Fruit fly (Drosophila melanogaster) whole organism, embryonic: ENCODE data around the gene SmydA-9.

Experiments
- BtbVII ChIP-seq: fragments of 200-800 bp; sonication (Bioruptor generic); optimal IDR thresholded peaks from 3 replicates; lab custom pipeline; 2017; ENCODE audit warnings: missing biosample characterization, mild to moderate bottlenecking, missing genetic modification characterization
- CG10147 ChIP-seq: fragments of 200-800 bp; sonication (Bioruptor generic); optimal IDR thresholded peaks from 2 replicates; lab custom pipeline; 2019; ENCODE audit warnings: missing biosample characterization, mild to moderate bottlenecking, missing genetic modification characterization, moderate library complexity
- CG11560 ChIP-seq: fragments of 200-800 bp; sonication (Bioruptor generic); IDR thresholded peaks from 3 replicates; pipeline ENCODE4 v1.3.6; 2022; ENCODE audit warnings: missing biosample characterization, missing genetic modification characterization
- CG12659 ChIP-seq: fragments of 200-800 bp; sonication (Bioruptor generic); optimal IDR thresholded peaks from 3 replicates; lab custom pipeline; 2017; ENCODE audit warnings: mild to moderate bottlenecking, missing biosample characterization, missing genetic modification reagents, missing genetic modification characterization
- CG13287 ChIP-seq: fragments of 200-800 bp; sonication (Bioruptor generic); IDR thresholded peaks from 2 replicates; pipeline ENCODE4 v1.3.6; 2022; ENCODE audit warnings: missing biosample characterization, missing genetic modification characterization; ENCODE audit not compliant: partially characterized antibody
- CG14050 ChIP-seq: fragments of 200-800 bp; sonication (Bioruptor generic); IDR thresholded peaks from 3 replicates; pipeline ENCODE4 v1.3.6; 2022; ENCODE audit warnings: missing biosample characterization, missing genetic modification characterization
- CG14965 ChIP-seq: fragments of 200-800 bp; sonication (Bioruptor generic); optimal IDR thresholded peaks from 2 replicates; lab custom pipeline; 2016; ENCODE audit warnings: missing biosample characterization, missing genetic modification characterization, borderline replicate concordance
- CG15514 ChIP-seq: fragments of 200-800 bp; sonication (Bioruptor generic); optimal IDR thresholded peaks from 3 replicates; lab custom pipeline; 2017; ENCODE audit warnings: missing biosample characterization, missing genetic modification characterization, mild to moderate bottlenecking, moderate library complexity, missing genetic modification reagents
- CG17568 ChIP-seq: fragments of 200-800 bp; sonication (Bioruptor generic); optimal IDR thresholded peaks from 2 replicates; lab custom pipeline; 2018; ENCODE audit warnings: missing biosample characterization, mild to moderate bottlenecking, missing genetic modification characterization, moderate library complexity
- CG1792 ChIP-seq: fragments of 200-800 bp; sonication (Bioruptor generic); optimal IDR thresholded peaks from 2 replicates; lab custom pipeline; 2016; ENCODE audit warnings: missing biosample characterization, missing genetic modification characterization
- CG2116 ChIP-seq: fragments of 200-800 bp; sonication (Bioruptor generic); optimal IDR thresholded peaks from 3 replicates; lab custom pipeline; 2018; ENCODE audit warnings: missing biosample characterization, mild to moderate bottlenecking, missing genetic modification characterization
- CG2120 ChIP-seq: fragments of 200-800 bp; sonication (Bioruptor generic); optimal IDR thresholded peaks from 3 replicates; lab custom pipeline; 2016; ENCODE audit warnings: missing biosample characterization, missing genetic modification characterization
- CG31224 ChIP-seq: fragments of 200-800 bp; sonication (Bioruptor generic); IDR thresholded peaks from 2 replicates; pipeline ENCODE4 v1.3.6; 2022; ENCODE audit warnings: missing biosample characterization, missing genetic modification characterization
- CG3163 ChIP-seq: fragments of 200-800 bp; sonication (Bioruptor generic); optimal IDR thresholded peaks from 3 replicates; lab custom pipeline; 2016; ENCODE audit warnings: missing biosample characterization, missing genetic modification characterization
- CG32767 ChIP-seq: fragments of 200-800 bp; sonication (Bioruptor generic); IDR thresholded peaks from 2 replicates; pipeline ENCODE4 v1.3.6; 2022; ENCODE audit warnings: missing biosample characterization, missing genetic modification characterization
- CG3407 ChIP-seq: fragments of 200-800 bp; sonication (Bioruptor generic); optimal IDR thresholded peaks from 2 replicates; lab custom pipeline; 2018; ENCODE audit warnings: missing biosample characterization, mild to moderate bottlenecking, missing genetic modification characterization
- CG34224 ChIP-seq: fragments of 200-800 bp; sonication (Bioruptor generic); IDR thresholded peaks from 3 replicates; pipeline ENCODE4 v1.3.6; 2022; ENCODE audit warnings: missing biosample characterization, missing genetic modification characterization; ENCODE audit not compliant: partially characterized antibody
- CG34376 ChIP-seq: fragments of 200-800 bp; sonication (Bioruptor generic); optimal IDR thresholded peaks from 2 replicates; lab custom pipeline; 2018; ENCODE audit warnings: missing biosample characterization, mild to moderate bottlenecking, missing genetic modification characterization
- CG3726 ChIP-seq: fragments of 200-800 bp; sonication (Bioruptor generic); IDR thresholded peaks from 3 replicates; pipeline ENCODE4, ENCODE4 v1.3.6; 2022; ENCODE audit warnings: missing biosample characterization, missing genetic modification characterization
- CG4730 ChIP-seq: fragments of 200-800 bp; sonication (Bioruptor generic); IDR thresholded peaks from 2 replicates; pipeline ENCODE4 v1.3.6; 2022; ENCODE audit warnings: missing biosample characterization, missing genetic modification characterization
- CG6791 ChIP-seq: fragments of 200-800 bp; sonication (Bioruptor generic); IDR thresholded peaks from 3 replicates; pipeline ENCODE4 v1.3.6; 2022; ENCODE audit warnings: missing biosample characterization, missing genetic modification characterization; ENCODE audit not compliant: partially characterized antibody
- CG6813 ChIP-seq: fragments of 200-800 bp; sonication (Bioruptor generic); optimal IDR thresholded peaks from 2 replicates; lab custom pipeline; 2017; ENCODE audit warnings: missing biosample characterization, missing genetic modification characterization, mild to moderate bottlenecking, moderate library complexity, missing genetic modification reagents
- CG8359 ChIP-seq: fragments of 200-800 bp; sonication (Bioruptor generic); optimal IDR thresholded peaks from 2 replicates; lab custom pipeline; 2017; ENCODE audit warnings: missing biosample characterization, mild to moderate bottlenecking, missing genetic modification characterization, borderline replicate concordance
- CG9215 ChIP-seq: fragments of 200-800 bp; sonication (Bioruptor generic); IDR thresholded peaks from 2 replicates; pipeline ENCODE4 v1.3.6; 2022; ENCODE audit warnings: missing biosample characterization, missing genetic modification characterization
- Chrac-16 ChIP-seq: fragments of 200-800 bp; sonication (Bioruptor generic); optimal IDR thresholded peaks from 3 replicates; lab custom pipeline; 2016; ENCODE audit warnings: missing biosample characterization, missing genetic modification characterization
- Doc2 ChIP-seq: fragments of 200-800 bp; sonication (Bioruptor generic); IDR thresholded peaks from 2 replicates; pipeline ENCODE4 v1.3.6; 2022; ENCODE audit warnings: missing biosample characterization, missing genetic modification characterization
- Drgx ChIP-seq: fragments of 200-800 bp; sonication (Bioruptor generic); IDR thresholded peaks from 2 replicates; pipeline ENCODE4 v1.3.6; 2022; ENCODE audit warnings: missing biosample characterization, missing genetic modification characterization
- Ets97D ChIP-seq: fragments of 200-800 bp; sonication (Bioruptor generic); optimal IDR thresholded peaks from 3 replicates; lab custom pipeline; 2016; ENCODE audit warnings: missing biosample characterization, missing genetic modification characterization
- HLH3B ChIP-seq: fragments of 200-800 bp; sonication (Bioruptor generic); IDR thresholded peaks from 2 replicates; pipeline ENCODE4 v1.3.6; 2022; ENCODE audit warnings: missing biosample characterization, missing genetic modification characterization
- HmgD ChIP-seq: fragments of 200-800 bp; sonication (Bioruptor generic); optimal IDR thresholded peaks from 3 replicates; lab custom pipeline; 2016; ENCODE audit warnings: missing biosample characterization, missing genetic modification characterization
- Nf-YA ChIP-seq: fragments of 200-800 bp; sonication (Bioruptor generic); IDR thresholded peaks from 2 replicates; pipeline ENCODE4 v1.3.6; 2022; ENCODE audit warnings: missing biosample characterization, missing genetic modification characterization
- Optix ChIP-seq: fragments of 200-800 bp; sonication (Bioruptor generic); IDR thresholded peaks from 3 replicates; pipeline ENCODE4 v1.3.6; 2022; ENCODE audit warnings: missing biosample characterization, missing genetic modification characterization
- Pdp1 ChIP-seq, 2 experiments: fragments of 200-800 bp; sonication (Bioruptor generic); optimal IDR thresholded peaks; 3 replicates each; lab custom pipeline; 2016; ENCODE audit warnings: missing biosample characterization in 2 of 2, missing genetic modification characterization in 2 of 2, mild to moderate bottlenecking in 1 of 2, moderate library complexity in 1 of 2
- Six4 ChIP-seq: fragments of 200-800 bp; sonication (Bioruptor generic); optimal IDR thresholded peaks from 2 replicates; lab custom pipeline; 2016; ENCODE audit warnings: missing biosample characterization, missing genetic modification characterization
- aop ChIP-seq: fragments of 200-800 bp; sonication (Bioruptor generic); IDR thresholded peaks from 2 replicates; pipeline ENCODE4 v1.3.6; 2022; ENCODE audit warnings: missing biosample characterization, missing genetic modification characterization
- ase ChIP-seq: fragments of 200-800 bp; sonication (Bioruptor generic); IDR thresholded peaks from 3 replicates; pipeline ENCODE4 v1.3.6; 2022; ENCODE audit warnings: missing biosample characterization, missing genetic modification characterization
- bsh ChIP-seq, 2 experiments: fragments of 200-800 bp; sonication (Bioruptor generic); optimal IDR thresholded peaks; 2 replicates each; lab custom pipeline; 2017 to 2018; ENCODE audit warnings: mild to moderate bottlenecking in 2 of 2, missing biosample characterization in 2 of 2, missing genetic modification characterization in 2 of 2, moderate library complexity in 1 of 2
- cato ChIP-seq: fragments of 200-800 bp; sonication (Bioruptor generic); optimal IDR thresholded peaks from 2 replicates; lab custom pipeline; 2016; ENCODE audit warnings: missing biosample characterization, missing genetic modification characterization, borderline replicate concordance
- caup ChIP-seq: fragments of 200-800 bp; sonication (Bioruptor generic); optimal IDR thresholded peaks from 3 replicates; lab custom pipeline; 2017; ENCODE audit warnings: missing biosample characterization, mild to moderate bottlenecking, missing genetic modification characterization, moderate library complexity; ENCODE audit not compliant: severe bottlenecking
- esg ChIP-seq: fragments of 200-800 bp; sonication (Bioruptor generic); conservative IDR thresholded peaks from 2 replicates; pipeline ENCODE4 v1.3.6; 2022; ENCODE audit warnings: missing biosample characterization, missing genetic modification characterization
- fd64A ChIP-seq: fragments of 200-800 bp; sonication (Bioruptor generic); optimal IDR thresholded peaks from 3 replicates; lab custom pipeline; 2018; ENCODE audit warnings: missing biosample characterization, mild to moderate bottlenecking, missing genetic modification characterization
- ken ChIP-seq: fragments of 200-800 bp; sonication (Bioruptor generic); IDR thresholded peaks from 3 replicates; pipeline ENCODE4 v1.3.6; 2022; ENCODE audit warnings: missing biosample characterization, missing genetic modification characterization
- odd ChIP-seq: fragments of 200-800 bp; sonication (Bioruptor generic); optimal IDR thresholded peaks from 2 replicates; lab custom pipeline; 2017; ENCODE audit warnings: missing biosample characterization, mild to moderate bottlenecking, missing genetic modification characterization
- pnt ChIP-seq: fragments of 200-800 bp; sonication (Bioruptor generic); optimal IDR thresholded peaks from 3 replicates; lab custom pipeline; 2016; ENCODE audit warnings: missing biosample characterization, missing genetic modification characterization
- sc ChIP-seq, 3 experiments: fragments of >200 bp in 2 of 3; fragments of 200-800 bp in 1 of 3; sonication (Bioruptor generic) in 1 of 3; optimal IDR thresholded peaks; 2 replicates in 2 of 3; 3 replicates in 1 of 3; lab custom pipeline; 2017; ENCODE audit warnings: mild to moderate bottlenecking in 1 of 3, missing biosample characterization in 1 of 3, missing genetic modification characterization in 1 of 3, missing genetic modification reagents in 1 of 3
- slbo ChIP-seq: fragments of 200-800 bp; sonication (Bioruptor generic); IDR thresholded peaks from 2 replicates; pipeline ENCODE4 v1.3.6; 2022; ENCODE audit warnings: missing biosample characterization, missing genetic modification characterization
- ttk ChIP-seq: fragments of 200-800 bp; sonication (Bioruptor generic); IDR thresholded peaks from 2 replicates; pipeline ENCODE4 v2.1.2; 2022; ENCODE audit warnings: missing biosample characterization, missing genetic modification characterization
- unpg ChIP-seq: fragments of 200-800 bp; sonication (Bioruptor generic); optimal IDR thresholded peaks from 3 replicates; lab custom pipeline; 2018; ENCODE audit warnings: missing biosample characterization, mild to moderate bottlenecking, missing genetic modification characterization, moderate library complexity

Gene SmydA-9

dm6 chrX:9201866-9202681, 8.6 kb downstream of the SmydA-9 start (continued):
- TF ChIP-seq CG14965 (GFP tag; lab: Kevin White, UChicago), result no peak
- peak; percentile 79 for TF ChIP-seq CG11560 (tag; lab: Robert Waterston, UW)
- TF ChIP-seq CG3407 (GFP tag; lab: Kevin White, UChicago), result no peak
- TF ChIP-seq sc (optimal IDR thresholded peaks at IDR 0.05; lab: Kevin White, UChicago), result no peak
- TF ChIP-seq sc (GFP tag; optimal IDR thresholded peaks at IDR 0.05; lab: Kevin White, UChicago), result no peak
- peak; percentile 47; the same call in 1 of the 2 replicates for TF ChIP-seq Nf-YA (GFP tag; lab: Robert Waterston, UW)
- TF ChIP-seq CG12659, result peak; percentile 87
- no peak for TF ChIP-seq Six4 (GFP tag; lab: Kevin White, UChicago)
- TF ChIP-seq Optix (GFP tag; lab: Robert Waterston, UW), result peak; percentile 45; the same call in 1 of the 3 replicates
- TF ChIP-seq CG32767, result no peak
- no peak for TF ChIP-seq Pdp1 (GFP tag; optimal IDR thresholded peaks at IDR 0.05; lab: Kevin White, UChicago)
- TF ChIP-seq CG17568, result peak; percentile 36
- no peak for TF ChIP-seq CG6791 (GFP tag; lab: Robert Waterston, UW)
- peak; percentile 89 for TF ChIP-seq CG31224 (GFP tag; lab: Robert Waterston, UW)
- no peak for TF ChIP-seq CG3726
- peak; percentile 32 for TF ChIP-seq CG34376
- TF ChIP-seq CG10147 (GFP tag; lab: Kevin White, UChicago), result peak; percentile 35
- TF ChIP-seq CG6813, result peak; percentile 68
- no peak for TF ChIP-seq CG3163 (GFP tag; lab: Kevin White, UChicago)
- TF ChIP-seq unpg (GFP tag; lab: Kevin White, UChicago), result peak; percentile 73
- TF ChIP-seq ken (GFP tag; lab: Robert Waterston, UW), result peak; percentile 82
- no peak for TF ChIP-seq CG34224 (GFP tag; lab: Robert Waterston, UW)
- peak; percentile 40 for TF ChIP-seq Chrac-16 (GFP tag; lab: Kevin White, UChicago)
- TF ChIP-seq CG1792 (GFP tag; lab: Kevin White, UChicago), result no peak
- TF ChIP-seq slbo, result peak; percentile 96
- TF ChIP-seq CG2116 (GFP tag; lab: Kevin White, UChicago), result no peak
- TF ChIP-seq CG4730 (GFP tag; lab: Robert Waterston, UW), result peak; percentile 78
- TF ChIP-seq aop (GFP tag; lab: Robert Waterston, UW), result no peak
- TF ChIP-seq Drgx (GFP tag; lab: Robert Waterston, UW), result peak; percentile 83
- peak; percentile 69 for TF ChIP-seq esg
- no peak for TF ChIP-seq CG8359
- no peak for TF ChIP-seq CG13287 (GFP tag; lab: Robert Waterston, UW)
- TF ChIP-seq HLH3B, result peak; percentile 67
- peak; percentile 87 for TF ChIP-seq caup (GFP tag; lab: Kevin White, UChicago)
- peak; percentile 87 for TF ChIP-seq CG2120 (GFP tag; lab: Kevin White, UChicago)
- TF ChIP-seq HmgD, result no peak
- peak; percentile 58 for TF ChIP-seq odd
- peak in 1 of 2 experiments; percentile 39 for TF ChIP-seq bsh (GFP tag; optimal IDR thresholded peaks at IDR 0.05; lab: Kevin White, UChicago)
- TF ChIP-seq CG9215, result peak; percentile 81
- no peak for TF ChIP-seq cato (GFP tag; lab: Kevin White, UChicago)
- TF ChIP-seq Doc2 (GFP tag; lab: Robert Waterston, UW), result peak; percentile 40; the same call in 1 of the 2 replicates
- TF ChIP-seq ase (GFP tag; lab: Robert Waterston, UW), result peak; percentile 59; the same call in 1 of the 3 replicates
- peak; percentile 80 for TF ChIP-seq BtbVII (GFP tag; lab: Kevin White, UChicago)
- no peak for TF ChIP-seq pnt
- TF ChIP-seq CG14050, result peak; percentile 66
- no peak for TF ChIP-seq Ets97D
- no peak for TF ChIP-seq fd64A (GFP tag; lab: Kevin White, UChicago)
- TF ChIP-seq CG15514, result peak; percentile 87
- TF ChIP-seq ttk (GFP tag; lab: Robert Waterston, UW), result peak; percentile 68
